Fruit fly (Drosophila melanogaster) whole organism, embryonic: ENCODE data around the gene RfC3.
A peak's percentile ranks its signal among the peaks of the same experiment; 100 is the strongest.

Source experiments
- CG10267 ChIP-seq: fragments of 200-800 bp; sonication (Bioruptor generic); optimal IDR thresholded peaks from 2 replicates; lab custom pipeline; 2018; ENCODE audit warnings: missing biosample characterization, mild to moderate bottlenecking, missing genetic modification characterization, moderate library complexity
- CG11093 ChIP-seq: fragments of 200-800 bp; sonication (Bioruptor generic); IDR thresholded peaks from 3 replicates; pipeline ENCODE4 v1.3.6; 2022; ENCODE audit warnings: missing biosample characterization, missing genetic modification characterization
- CG12104 ChIP-seq: fragments of 200-800 bp; sonication (Bioruptor generic); optimal IDR thresholded peaks from 3 replicates; lab custom pipeline; 2016; ENCODE audit warnings: missing biosample characterization, missing genetic modification characterization
- CG14014 ChIP-seq: fragments of 200-800 bp; sonication (Bioruptor generic); IDR thresholded peaks from 2 replicates; pipeline ENCODE4 v1.3.6; 2022; ENCODE audit warnings: missing biosample characterization, missing genetic modification characterization
- CG14441 ChIP-seq: fragments of 200-800 bp; sonication (Bioruptor generic); IDR thresholded peaks from 2 replicates; pipeline ENCODE4 v1.3.6; 2022; ENCODE audit warnings: missing biosample characterization, missing genetic modification characterization
- CG15479 ChIP-seq: fragments of 200-800 bp; sonication (Bioruptor generic); optimal IDR thresholded peaks from 3 replicates; lab custom pipeline; 2019; ENCODE audit warnings: missing biosample characterization, mild to moderate bottlenecking, missing genetic modification characterization, moderate library complexity
- CG1602 ChIP-seq: fragments of 200-800 bp; sonication (Bioruptor generic); optimal IDR thresholded peaks from 3 replicates; lab custom pipeline; 2016; ENCODE audit warnings: missing biosample characterization, missing genetic modification characterization
- CG17359 ChIP-seq: fragments of 200-800 bp; sonication (Bioruptor generic); optimal IDR thresholded peaks from 3 replicates; lab custom pipeline; 2018; ENCODE audit warnings: missing biosample characterization, mild to moderate bottlenecking, missing genetic modification characterization, moderate library complexity
- CG17568 ChIP-seq: fragments of 200-800 bp; sonication (Bioruptor generic); optimal IDR thresholded peaks from 2 replicates; lab custom pipeline; 2018; ENCODE audit warnings: missing biosample characterization, mild to moderate bottlenecking, missing genetic modification characterization, moderate library complexity
- CG1832 ChIP-seq: fragments of 200-800 bp; sonication (Bioruptor generic); optimal IDR thresholded peaks from 2 replicates; lab custom pipeline; 2017; ENCODE audit warnings: missing biosample characterization, mild to moderate bottlenecking, missing genetic modification characterization, inconsistent platforms
- CG18476 ChIP-seq: fragments of 200-800 bp; sonication (Bioruptor generic); optimal IDR thresholded peaks from 2 replicates; lab custom pipeline; 2016; ENCODE audit warnings: missing biosample characterization, mild to moderate bottlenecking, missing genetic modification characterization
- CG2202 ChIP-seq: fragments of 200-800 bp; sonication (Bioruptor generic); optimal IDR thresholded peaks from 2 replicates; lab custom pipeline; 2018; ENCODE audit warnings: missing biosample characterization, mild to moderate bottlenecking, missing genetic modification characterization
- CG32532 ChIP-seq: fragments of 200-800 bp; sonication (Bioruptor generic); IDR thresholded peaks from 2 replicates; pipeline ENCODE4 v1.3.6; 2022; ENCODE audit warnings: missing biosample characterization, missing genetic modification characterization
- CG4282 ChIP-seq: fragments of 200-800 bp; sonication (Bioruptor generic); optimal IDR thresholded peaks from 2 replicates; lab custom pipeline; 2016; ENCODE audit warnings: missing biosample characterization, missing genetic modification characterization
- CG43689 ChIP-seq: fragments of 200-800 bp; sonication (Bioruptor generic); IDR thresholded peaks from 2 replicates; pipeline ENCODE4 v1.3.6; 2022; ENCODE audit warnings: missing biosample characterization, missing genetic modification characterization
- CG6654 ChIP-seq: fragments of 200-800 bp; sonication (Bioruptor generic); optimal IDR thresholded peaks from 2 replicates; lab custom pipeline; 2017; ENCODE audit warnings: missing biosample characterization, mild to moderate bottlenecking, missing genetic modification characterization
- CG7357 ChIP-seq: fragments of 200-800 bp; sonication (Bioruptor generic); IDR thresholded peaks from 3 replicates; pipeline ENCODE4 v1.3.6; 2022; ENCODE audit warnings: missing biosample characterization, missing genetic modification characterization
- CG7786 ChIP-seq: fragments of 200-800 bp; sonication (Bioruptor generic); optimal IDR thresholded peaks from 2 replicates; lab custom pipeline; 2016; ENCODE audit warnings: missing biosample characterization, missing genetic modification characterization
- CG8924 ChIP-seq: fragments of 200-800 bp; optimal IDR thresholded peaks from 3 replicates; lab custom pipeline; 2019; ENCODE audit warnings: missing biosample characterization, mild to moderate bottlenecking, missing genetic modification characterization, moderate library complexity
- CG8944 ChIP-seq: fragments of 200-800 bp; sonication (Bioruptor generic); optimal IDR thresholded peaks from 3 replicates; lab custom pipeline; 2016; ENCODE audit warnings: missing biosample characterization, missing genetic modification characterization
- CG9609 ChIP-seq: fragments of 200-800 bp; sonication (Bioruptor generic); optimal IDR thresholded peaks from 3 replicates; lab custom pipeline; 2016; ENCODE audit warnings: missing biosample characterization, missing genetic modification characterization
- Dad ChIP-seq: fragments of 200-800 bp; sonication (Bioruptor generic); optimal IDR thresholded peaks from 3 replicates; lab custom pipeline; 2016; ENCODE audit warnings: missing biosample characterization, missing genetic modification characterization
- Dref ChIP-seq: fragments of 200-800 bp; sonication (Bioruptor generic); IDR thresholded peaks from 2 replicates; pipeline ENCODE4 v1.3.6; 2022; ENCODE audit warnings: missing biosample characterization, missing genetic modification characterization
- GATAe ChIP-seq: fragments of 200-800 bp; sonication (Bioruptor generic); conservative IDR thresholded peaks from 2 replicates; pipeline ENCODE4 v1.3.6; 2022; ENCODE audit warnings: missing biosample characterization, missing genetic modification characterization
- Hr78 ChIP-seq, 2 experiments: fragments of 200-800 bp in 1 of 2; fragments of >200 bp in 1 of 2; sonication (Bioruptor generic) in 1 of 2; optimal IDR thresholded peaks; 2 replicates each; lab custom pipeline; 2017 to 2019; ENCODE audit warnings: missing biosample characterization in 2 of 2, missing genetic modification characterization in 2 of 2, mild to moderate bottlenecking in 1 of 2, moderate library complexity in 1 of 2
- Mad ChIP-seq: fragments of 200-800 bp; sonication (Bioruptor generic); optimal IDR thresholded peaks from 2 replicates; lab custom pipeline; 2016; ENCODE audit warnings: missing biosample characterization, missing genetic modification characterization
- Nf-YC ChIP-seq: fragments of 200-800 bp; optimal IDR thresholded peaks from 3 replicates; lab custom pipeline; 2019; ENCODE audit warnings: missing biosample characterization, mild to moderate bottlenecking, missing genetic modification characterization, moderate library complexity
- Rfx ChIP-seq: fragments of 200-800 bp; sonication (Bioruptor generic); IDR thresholded peaks from 2 replicates; pipeline ENCODE4 v1.3.6; 2022; ENCODE audit warnings: missing biosample characterization, missing genetic modification characterization
- Sin3A ChIP-seq: fragments of >200 bp; optimal IDR thresholded peaks from 2 replicates; lab custom pipeline; 2018
- Six4 ChIP-seq: fragments of 200-800 bp; sonication (Bioruptor generic); optimal IDR thresholded peaks from 2 replicates; lab custom pipeline; 2016; ENCODE audit warnings: missing biosample characterization, missing genetic modification characterization
- Usf ChIP-seq: fragments of 200-800 bp; sonication (Bioruptor generic); optimal IDR thresholded peaks from 2 replicates; lab custom pipeline; 2017; ENCODE audit warnings: missing genotype, missing biosample characterization, missing genetic modification characterization
- ab ChIP-seq: fragments of 200-800 bp; sonication (Bioruptor generic); optimal IDR thresholded peaks from 2 replicates; lab custom pipeline; 2016; ENCODE audit warnings: missing biosample characterization, missing genetic modification characterization
- bab2 ChIP-seq: fragments of 200-800 bp; sonication (Bioruptor generic); optimal IDR thresholded peaks from 2 replicates; lab custom pipeline; 2016; ENCODE audit warnings: missing biosample characterization, missing genetic modification characterization
- bowl ChIP-seq: fragments of 200-800 bp; sonication (Bioruptor generic); IDR thresholded peaks from 2 replicates; pipeline ENCODE4 v1.3.6; 2022; ENCODE audit warnings: missing biosample characterization, missing genetic modification characterization
- bsh ChIP-seq, 2 experiments: fragments of 200-800 bp; sonication (Bioruptor generic); optimal IDR thresholded peaks; 2 replicates each; lab custom pipeline; 2017 to 2018; ENCODE audit warnings: mild to moderate bottlenecking in 2 of 2, missing biosample characterization in 2 of 2, missing genetic modification characterization in 2 of 2, moderate library complexity in 1 of 2
- caup ChIP-seq: fragments of 200-800 bp; sonication (Bioruptor generic); optimal IDR thresholded peaks from 3 replicates; lab custom pipeline; 2017; ENCODE audit warnings: missing biosample characterization, mild to moderate bottlenecking, missing genetic modification characterization, moderate library complexity; ENCODE audit not compliant: severe bottlenecking
- chinmo ChIP-seq: fragments of 200-800 bp; sonication (Bioruptor generic); IDR thresholded peaks from 4 replicates; pipeline ENCODE4 v1.3.6; 2022; ENCODE audit warnings: missing biosample characterization, missing genetic modification characterization; ENCODE audit not compliant: partially characterized antibody
- croc ChIP-seq: fragments of 200-800 bp; sonication (Bioruptor generic); conservative IDR thresholded peaks from 3 replicates; pipeline ENCODE4 v1.3.6; 2022; ENCODE audit warnings: missing biosample characterization, missing genetic modification characterization
- crp ChIP-seq, 2 experiments: fragments of 200-800 bp; sonication (Bioruptor generic); optimal IDR thresholded peaks; 2 replicates in 1 of 2; 3 replicates in 1 of 2; lab custom pipeline; 2017; ENCODE audit warnings: missing biosample characterization in 2 of 2, missing genetic modification characterization in 2 of 2, mild to moderate bottlenecking in 1 of 2, moderate library complexity in 1 of 2
- dati ChIP-seq: fragments of 200-800 bp; sonication (Bioruptor generic); IDR thresholded peaks from 2 replicates; pipeline ENCODE4 v1.3.6; 2022; ENCODE audit warnings: missing biosample characterization, missing genetic modification characterization
- ewg ChIP-seq: fragments of 200-800 bp; sonication (Bioruptor generic); optimal IDR thresholded peaks from 3 replicates; lab custom pipeline; 2017; ENCODE audit warnings: mild to moderate bottlenecking, missing biosample characterization, missing genetic modification reagents, missing genetic modification characterization
- hkb ChIP-seq, 2 experiments: fragments of 200-800 bp in 1 of 2; fragments of >200 bp in 1 of 2; sonication (Bioruptor generic) in 1 of 2; IDR thresholded peaks in 1 of 2; optimal IDR thresholded peaks in 1 of 2; 2 replicates each; pipeline versions ENCODE4 v1.3.6 to Lab custom; 2017 to 2022; ENCODE audit warnings: missing biosample characterization in 1 of 2, missing genetic modification characterization in 1 of 2
- hth ChIP-seq: fragments of >200 bp; optimal IDR thresholded peaks from 2 replicates; lab custom pipeline; 2017; ENCODE audit warnings: inconsistent platforms
- lmd ChIP-seq: fragments of 200-800 bp; sonication (Bioruptor generic); IDR thresholded peaks from 2 replicates; pipeline ENCODE4 v1.3.6; 2022; ENCODE audit warnings: missing biosample characterization, missing genetic modification characterization
- maf-S ChIP-seq: fragments of 200-800 bp; sonication (Bioruptor generic); optimal IDR thresholded peaks from 2 replicates; lab custom pipeline; 2016; ENCODE audit warnings: missing biosample characterization, missing genetic modification characterization
- onecut ChIP-seq: fragments of 200-800 bp; sonication (Bioruptor generic); IDR thresholded peaks from 2 replicates; pipeline ENCODE4 v1.3.6; 2022; ENCODE audit warnings: missing biosample characterization, missing genetic modification characterization
- org-1 ChIP-seq: fragments of 200-800 bp; sonication (Bioruptor generic); optimal IDR thresholded peaks from 2 replicates; lab custom pipeline; 2017; ENCODE audit warnings: missing biosample characterization, missing genetic modification characterization
- psq ChIP-seq: fragments of 200-800 bp; sonication (Bioruptor generic); optimal IDR thresholded peaks from 2 replicates; lab custom pipeline; 2017; ENCODE audit warnings: missing biosample characterization, missing genetic modification characterization
- ranshi ChIP-seq: fragments of 200-800 bp; sonication (Bioruptor generic); IDR thresholded peaks from 2 replicates; pipeline ENCODE4 v1.3.6; 2022; ENCODE audit warnings: missing biosample characterization, missing genetic modification characterization
- repo ChIP-seq: fragments of 200-800 bp; sonication (Bioruptor generic); optimal IDR thresholded peaks from 2 replicates; lab custom pipeline; 2016; ENCODE audit warnings: missing biosample characterization, missing genetic modification characterization
- sug ChIP-seq: fragments of 200-800 bp; optimal IDR thresholded peaks from 2 replicates; lab custom pipeline; 2019; ENCODE audit warnings: missing biosample characterization, mild to moderate bottlenecking, missing genetic modification characterization, moderate library complexity

Gene RfC3

dm6 chr2L:10468388-10468787 is 49.4 kb downstream of the RfC3 start (continued):
- TF ChIP-seq crp (GFP tag; optimal IDR thresholded peaks at IDR 0.05; lab: Kevin White, UChicago) (no peak), dati (GFP tag; lab: Robert Waterston, UW) (peak; percentile 56; the same call in 1 of the 2 replicates), hth (lab: Kevin White, UChicago) (no peak), CG17359 (tag; lab: Kevin White, UChicago) (peak; percentile 67), Dad (GFP tag; lab: Kevin White, UChicago) (peak; percentile 37), CG14014 (GFP tag; lab: Robert Waterston, UW) (peak; percentile 58; the same call in 1 of the 2 replicates), CG17568 (GFP tag; lab: Kevin White, UChicago) (peak; percentile 34), ab (GFP tag; lab: Kevin White, UChicago) (no peak), maf-S (GFP tag; lab: Kevin White, UChicago) (no peak), ewg (GFP tag; lab: Kevin White, UChicago) (no peak), CG12104 (GFP tag; lab: Kevin White, UChicago) (no peak), CG7357 (GFP tag; lab: Robert Waterston, UW) (peak; percentile 20; the same call in 1 of the 3 replicates), chinmo (GFP tag; lab: Robert Waterston, UW) (no peak), CG15479 (GFP tag; lab: Kevin White, UChicago) (no peak), Usf (GFP tag; lab: Kevin White, UChicago) (no peak), CG1832 (GFP tag; lab: Kevin White, UChicago) (no peak), GATAe (GFP tag; lab: Robert Waterston, UW) (no peak), CG8924 (tag; lab: Kevin White, UChicago) (peak; percentile 42), Six4 (GFP tag; lab: Kevin White, UChicago) (peak; percentile 18), CG32532 (GFP tag; lab: Robert Waterston, UW) (peak; percentile 82), Nf-YC (tag; lab: Kevin White, UChicago) (peak; percentile 35), Hr78 (GFP tag; optimal IDR thresholded peaks at IDR 0.05; lab: Kevin White, UChicago) (peak in 1 of 2 experiments; percentile 4), onecut (GFP tag; lab: Robert Waterston, UW) (peak; percentile 38; the same call in 1 of the 2 replicates), CG7786 (GFP tag; lab: Kevin White, UChicago) (peak; percentile 42), CG11093 (GFP tag; lab: Robert Waterston, UW) (no peak), CG1602 (GFP tag; lab: Kevin White, UChicago) (peak; percentile 49), CG2202 (tag; lab: Kevin White, UChicago) (no peak), ranshi (GFP tag; lab: Robert Waterston, UW) (peak; percentile 58; the same call in 1 of the 2 replicates), caup (GFP tag; lab: Kevin White, UChicago) (peak; percentile 45), Sin3A (lab: Kevin White, UChicago) (no peak), CG6654 (GFP tag; lab: Kevin White, UChicago) (peak; percentile 15), psq (no peak), Mad (GFP tag; lab: Kevin White, UChicago) (peak; percentile 11), CG10267 (tag; lab: Kevin White, UChicago) (peak; percentile 41), lmd (GFP tag; lab: Robert Waterston, UW) (peak; percentile 71; the same call in 1 of the 2 replicates), Rfx (GFP tag; lab: Robert Waterston, UW) (peak; percentile 86), CG4282 (GFP tag; lab: Kevin White, UChicago) (no peak), hkb (optimal IDR thresholded peaks at IDR 0.05; lab: Kevin White, UChicago) (no peak), hkb (GFP tag; IDR thresholded peaks at IDR 0.05; lab: Robert Waterston, UW) (peak; percentile 65), croc (0 out of 3 replicates have a peak, but pooled peaks have one; percentile 14), CG9609 (GFP tag; lab: Kevin White, UChicago) (no peak), CG18476 (no peak), Dref (no peak), sug (tag; lab: Kevin White, UChicago) (peak; percentile 26), CG14441 (GFP tag; lab: Robert Waterston, UW) (peak; percentile 73), bab2 (GFP tag; lab: Kevin White, UChicago) (peak; percentile 26), repo (GFP tag; lab: Kevin White, UChicago) (no peak), CG43689 (GFP tag; lab: Robert Waterston, UW) (peak; percentile 32; the same call in 1 of the 2 replicates), org-1 (peak; percentile 20), bowl (GFP tag; lab: Robert Waterston, UW) (peak; percentile 28; the same call in 1 of the 2 replicates), bsh (GFP tag; optimal IDR thresholded peaks at IDR 0.05; lab: Kevin White, UChicago) (peak in 1 of 2 experiments; percentile 68), CG8944 (GFP tag; lab: Kevin White, UChicago) (peak; percentile 8)
